Worm (Caenorhabditis elegans): Measurements from ENCODE around the gene K08D8.9.

- no peak for TF ChIP-seq med-1 (GFP tag; optimal IDR thresholded peaks at IDR 0.05; ENCODE audit: insufficient read depth)
- TF ChIP-seq flt-1 (GFP tag; IDR thresholded peaks at IDR 0.05): no peak
- TF ChIP-seq T22C8.4 (GFP tag; IDR thresholded peaks at IDR 0.05): no peak
- no peak for TF ChIP-seq klf-2 (GFP tag; conservative IDR thresholded peaks at IDR 0.05)
- no peak for TF ChIP-seq cog-1 (tag; optimal IDR thresholded peaks at IDR 0.05)
- TF ChIP-seq tab-1 (GFP tag; IDR thresholded peaks at IDR 0.05): no peak
Observed at ce11 chrIV:12891080-12891479, 8.4 kb upstream of the K08D8.9 start.
